Worm (Caenorhabditis elegans): ENCODE results near the gene F07H5.10.

The F07H5.10 gene

DNA sequence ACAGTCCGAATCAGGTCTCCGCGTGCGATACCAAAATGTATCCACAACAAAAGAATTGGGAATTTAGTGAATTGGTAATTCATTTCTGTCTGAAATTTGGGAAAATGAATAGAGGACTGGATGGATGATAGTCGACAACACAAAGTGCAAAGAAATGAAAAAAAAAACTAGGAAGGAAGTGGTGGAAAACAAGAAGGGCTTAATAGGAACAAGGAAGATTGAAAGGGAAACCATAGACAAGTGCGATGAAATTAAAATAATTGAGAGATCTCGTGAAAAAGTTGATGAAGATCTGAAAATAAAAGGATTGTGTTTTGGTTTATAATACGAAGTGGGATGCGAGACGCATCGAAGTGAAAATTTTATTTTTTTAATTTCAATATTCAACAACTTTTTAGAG is 14.3 kb downstream of the F07H5.10 start, which contains the start of gene F07H5.7:
TSS of gene F07H5.7 (minus strand) at position 101 of the 400 bp plus-strand sequence.
- TF ChIP-seq fkh-4 (tag; optimal IDR thresholded peaks at IDR 0.05; ENCODE audit: borderline replicate concordance) (no peak), efl-1 (optimal IDR thresholded peaks at IDR 0.05) (no peak), efl-1 (GFP tag; optimal IDR thresholded peaks at IDR 0.05 in 1 of 2) (no peak), swsn-7 (tag; optimal IDR thresholded peaks at IDR 0.05) (no peak), hlh-4 (tag; optimal IDR thresholded peaks at IDR 0.05) (no peak), irx-1 (tag; optimal IDR thresholded peaks at IDR 0.05) (no peak), unc-98 (GFP tag; IDR thresholded peaks at IDR 0.05) (no peak)

- TF ChIP-seq isw-1 (GFP tag; IDR thresholded peaks at IDR 0.05) (no peak), nhr-28 (tag; optimal IDR thresholded peaks at IDR 0.05) (no peak), blmp-1 (tag; optimal IDR thresholded peaks at IDR 0.05) (no peak), sup-37 (GFP tag; optimal IDR thresholded peaks at IDR 0.05) (no peak), mep-1 (tag; optimal IDR thresholded peaks at IDR 0.05) (no peak)
These were observed 15.7 kb downstream of the F07H5.10 start, which contains the start of gene idpa-2 for ce11 chrII:8792640-8793039. Gene idpa-2 (minus strand): TSS chrII:8792740.

DNA sequence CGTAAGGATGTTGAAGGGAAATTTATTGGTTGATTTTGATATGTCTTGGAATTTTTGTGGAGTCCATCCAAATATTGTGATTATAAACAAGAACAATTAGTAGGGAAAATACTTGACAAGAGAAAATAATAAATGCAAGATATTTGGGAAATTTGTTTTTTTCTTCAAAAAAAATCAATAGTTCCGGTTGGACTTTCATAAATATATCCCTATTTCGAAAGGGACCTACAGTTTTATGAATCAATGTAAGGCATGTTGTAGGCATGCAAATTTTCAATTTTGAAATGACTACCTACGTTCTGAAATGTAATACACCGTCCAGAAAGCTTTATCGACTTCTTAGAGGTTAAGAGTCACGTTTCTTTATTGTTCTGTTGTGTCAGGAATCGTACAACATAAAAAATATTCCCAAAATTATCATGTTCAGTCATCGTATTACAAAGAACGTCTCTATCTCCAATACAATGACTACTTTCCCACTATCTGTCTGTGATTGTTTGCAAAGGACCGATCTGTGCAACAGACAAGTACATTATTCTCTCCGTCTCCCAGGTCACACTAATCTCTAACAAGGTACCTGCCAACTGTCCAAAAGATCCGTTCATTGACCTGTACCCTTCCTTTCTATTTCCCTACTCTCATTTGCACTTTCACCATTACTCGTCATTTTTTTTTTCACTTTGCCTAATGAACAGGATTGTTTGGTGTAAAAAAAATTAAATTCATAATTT is 18.4 kb downstream of the F07H5.10 start, which contains the start of gene F07H5.13:
TSS of gene F07H5.13 (plus strand) at position 730 of the 731 bp plus-strand sequence.
- no peak for TF ChIP-seq nhr-84 (tag; optimal IDR thresholded peaks at IDR 0.05)
- TF ChIP-seq dsc-1 (tag; optimal IDR thresholded peaks at IDR 0.05): peak; percentile 22
- TF ChIP-seq ztf-4 (tag; optimal IDR thresholded peaks at IDR 0.05): peak; percentile 81
- TF ChIP-seq dpl-1 (GFP tag; optimal IDR thresholded peaks at IDR 0.05): no peak
- no peak for TF ChIP-seq unc-86 (tag; optimal IDR thresholded peaks at IDR 0.05)
- TF ChIP-seq blmp-1 (tag; optimal IDR thresholded peaks at IDR 0.05): peak; percentile 9
- no peak for TF ChIP-seq efl-3 (GFP tag; optimal IDR thresholded peaks at IDR 0.05)
- no peak for TF ChIP-seq fos-1 (tag; optimal IDR thresholded peaks at IDR 0.05)
- TF ChIP-seq vab-15 (tag; optimal IDR thresholded peaks at IDR 0.05): no peak
- TF ChIP-seq hlh-4 (tag; optimal IDR thresholded peaks at IDR 0.05): no peak
- TF ChIP-seq egl-13 (tag; optimal IDR thresholded peaks at IDR 0.05): no peak
- no peak for TF ChIP-seq ceh-8 (GFP tag; optimal IDR thresholded peaks at IDR 0.05)
- TF ChIP-seq mab-9 (GFP tag; IDR thresholded peaks at IDR 0.05): no peak
- no peak for TF ChIP-seq pax-3 (tag; optimal IDR thresholded peaks at IDR 0.05)
- peak in 1 of 2 experiments; percentile 17 for TF ChIP-seq ztf-11 (tag; optimal IDR thresholded peaks at IDR 0.05)
- peak; percentile 54 for TF ChIP-seq nhr-71 (tag; optimal IDR thresholded peaks at IDR 0.05)
- peak; percentile 23 for TF ChIP-seq nhr-20 (tag; optimal IDR thresholded peaks at IDR 0.05)
- peak; percentile 83 for TF ChIP-seq aly-2 (tag; optimal IDR thresholded peaks at IDR 0.05)
- TF ChIP-seq alr-1 (tag; optimal IDR thresholded peaks at IDR 0.05; ENCODE audit: borderline replicate concordance): no peak
- no peak for TF ChIP-seq lin-35 (GFP tag; optimal IDR thresholded peaks at IDR 0.05)
- TF ChIP-seq mep-1 (tag; optimal IDR thresholded peaks at IDR 0.05): no peak
- peak; percentile 8 for TF ChIP-seq C16A3.4 (tag; optimal IDR thresholded peaks at IDR 0.05)
- peak; percentile 35 to 38 for TF ChIP-seq lsy-2 (tag; optimal IDR thresholded peaks at IDR 0.05)
- no peak for TF ChIP-seq ceh-90 (tag; optimal IDR thresholded peaks at IDR 0.05)
- no peak for TF ChIP-seq C04F5.9 (tag; optimal IDR thresholded peaks at IDR 0.05)
- TF ChIP-seq ceh-82 (tag; optimal IDR thresholded peaks at IDR 0.05): no peak
- TF ChIP-seq rnt-1 (tag; optimal IDR thresholded peaks at IDR 0.05): no peak
- peak; percentile 25 for TF ChIP-seq swsn-7 (tag; optimal IDR thresholded peaks at IDR 0.05)
- TF ChIP-seq jun-1 (tag; optimal IDR thresholded peaks at IDR 0.05): no peak
- TF ChIP-seq snpc-4 (tag; optimal IDR thresholded peaks at IDR 0.05): no peak
- peak; percentile 42 for TF ChIP-seq elt-2 (tag; optimal IDR thresholded peaks at IDR 0.05)
- TF ChIP-seq egl-27 (tag; optimal IDR thresholded peaks at IDR 0.05): no peak
- no peak for TF ChIP-seq mdl-1 (tag; optimal IDR thresholded peaks at IDR 0.05)
- no peak for TF ChIP-seq efl-1 (optimal IDR thresholded peaks at IDR 0.05)
- TF ChIP-seq efl-1 (GFP tag; optimal IDR thresholded peaks at IDR 0.05 in 1 of 2): peak in 1 of 2 experiments; percentile 92
- TF ChIP-seq lin-13 (GFP tag; optimal IDR thresholded peaks at IDR 0.05): peak; percentile 19
- TF ChIP-seq hlh-17 (GFP tag; optimal IDR thresholded peaks at IDR 0.05; ENCODE audit: borderline replicate concordance): no peak
- TF ChIP-seq nhr-76 (tag; optimal IDR thresholded peaks at IDR 0.05): no peak
- no peak for TF ChIP-seq Y116A8C.19 (tag; optimal IDR thresholded peaks at IDR 0.05; ENCODE audit: borderline replicate concordance)
- TF ChIP-seq nhr-90 (tag; optimal IDR thresholded peaks at IDR 0.05; ENCODE audit: poor library complexity): peak; percentile 65
- TF ChIP-seq ama-1 (optimal IDR thresholded peaks at IDR 0.05): peak; percentile 88
